Worm (Caenorhabditis elegans) whole organism, L4/young adult: ENCODE data around the gene scl-18.

Source experiments
- W03F9.2 ChIP-seq: fragments of 150-350 bp; optimal IDR thresholded peaks from 2 replicates; lab custom pipeline; 2014; ENCODE audit warnings: missing biosample characterization, missing genetic modification characterization
- him-1 ChIP-seq: sonication (generic microtip); optimal IDR thresholded peaks from 2 replicates; lab custom pipeline; 2016; ENCODE audit warnings: missing genotype, missing genetic modification reagents, missing genetic modification characterization, missing compliant biosample characterization

DNA sequence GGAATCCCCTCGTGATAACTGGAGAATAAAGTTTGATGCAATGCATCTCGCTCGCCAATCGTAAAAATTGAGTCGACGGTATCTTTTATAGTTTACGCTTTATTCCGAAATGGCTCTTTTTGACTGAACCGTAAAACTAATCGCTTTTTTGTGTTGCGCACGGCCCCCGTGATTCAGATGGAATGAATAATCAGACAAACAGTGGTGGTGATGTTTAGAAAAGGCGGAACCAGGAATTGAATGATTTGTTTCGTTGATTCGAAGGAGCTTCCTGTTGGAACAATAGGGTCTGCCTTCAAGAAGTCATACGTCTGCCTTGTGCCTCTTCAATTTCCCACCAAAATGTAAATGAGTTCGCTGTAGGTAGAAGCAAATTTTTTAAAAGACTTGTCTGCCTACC lies at the start of gene scl-18:
- TF ChIP-seq him-1 (tag; lab: Kevin White, UChicago) (no peak), W03F9.2 (tag; lab: Kevin White, UChicago) (no peak)
